Worm (Caenorhabditis elegans) whole organism, L1 larva: ENCODE data around the gene micu-1.
A peak's percentile ranks its signal among the peaks of the same experiment; 100 is the strongest.
"Not testable (repeated sequence)": the region's sequence is repeated elsewhere in the genome, so short reads cannot be mapped to it uniquely, and the experiment has no call there.

Source experiments
- C04F5.9 ChIP-seq: sonication (generic microtip); optimal IDR thresholded peaks from 2 replicates; lab custom pipeline; 2016; ENCODE audit warnings: missing genetic modification characterization, missing compliant biosample characterization
- C16A3.4 ChIP-seq: fragments of 150-350 bp; optimal IDR thresholded peaks from 2 replicates; lab custom pipeline; 2014; ENCODE audit warnings: missing biosample characterization, missing genetic modification characterization
- blmp-1 ChIP-seq: fragments of 150-350 bp; optimal IDR thresholded peaks from 2 replicates; lab custom pipeline; 2014; ENCODE audit warnings: missing biosample characterization, missing genetic modification characterization
- ceh-88 ChIP-seq: fragments of 200-800 bp; sonication (Bioruptor generic); IDR thresholded peaks from 2 replicates; pipeline ENCODE4 v1.3.6; 2022; ENCODE audit warnings: missing genetic modification characterization, missing compliant biosample characterization
- ceh-90 ChIP-seq: sonication (generic microtip); optimal IDR thresholded peaks from 2 replicates; lab custom pipeline; 2016; ENCODE audit warnings: missing genetic modification characterization, missing compliant biosample characterization
- efl-1 ChIP-seq, 4 experiments: fragments of 150-350 bp; optimal IDR thresholded peaks in 3 of 4; peaks in 1 of 4; 1 replicate in 1 of 4; 2 replicates in 3 of 4; lab custom pipeline; 2014; ENCODE audit warnings: missing biosample characterization in 2 of 4, missing genetic modification characterization in 2 of 4, missing genetic modification reagents in 2 of 4
- elt-2 ChIP-seq: sonication (generic microtip); optimal IDR thresholded peaks from 2 replicates; lab custom pipeline; 2016; ENCODE audit warnings: missing genetic modification characterization, mild to moderate bottlenecking, inconsistent platforms, missing compliant biosample characterization, missing genetic modification reagents
- ets-5 ChIP-seq: fragments of 200-800 bp; sonication (Bioruptor generic); IDR thresholded peaks from 2 replicates; pipeline ENCODE4 v1.3.6; 2022; ENCODE audit warnings: missing genetic modification characterization, missing compliant biosample characterization
- grh-1 ChIP-seq: fragments of 200-800 bp; sonication (Bioruptor generic); IDR thresholded peaks from 2 replicates; pipeline ENCODE4 v1.3.6; 2022; ENCODE audit warnings: missing genetic modification reagents, missing genetic modification characterization, missing compliant biosample characterization
- hlh-17 ChIP-seq: fragments of 200-800 bp; sonication (Bioruptor generic); optimal IDR thresholded peaks from 2 replicates; lab custom pipeline; 2018; ENCODE audit warnings: missing genetic modification characterization, mild to moderate bottlenecking, missing compliant biosample characterization, moderate library complexity, borderline replicate concordance
- isw-1 ChIP-seq: fragments of 200-800 bp; sonication (Bioruptor generic); IDR thresholded peaks from 2 replicates; pipeline ENCODE4 v1.3.6; 2022; ENCODE audit warnings: missing genetic modification characterization, missing compliant biosample characterization
- lin-35 ChIP-seq, 2 experiments: fragments of 150-350 bp; optimal IDR thresholded peaks; 2 replicates each; lab custom pipeline; 2014; ENCODE audit warnings: missing biosample characterization in 2 of 2, missing genetic modification characterization in 2 of 2, missing genetic modification reagents in 2 of 2
- lir-3 ChIP-seq: sonication (generic microtip); optimal IDR thresholded peaks from 2 replicates; lab custom pipeline; 2016; ENCODE audit warnings: mild to moderate bottlenecking, missing genetic modification characterization, moderate library complexity, missing compliant biosample characterization; ENCODE audit not compliant: poor library complexity
- lsy-2 ChIP-seq, 2 experiments: fragments of 150-350 bp; optimal IDR thresholded peaks; 2 replicates each; lab custom pipeline; 2014; ENCODE audit warnings: missing biosample characterization in 2 of 2, missing genetic modification characterization in 2 of 2
- mdl-1 ChIP-seq, 2 experiments: fragments of 150-350 bp; optimal IDR thresholded peaks; 2 replicates each; lab custom pipeline; 2014 to 2017; ENCODE audit warnings: missing biosample characterization in 2 of 2, missing genetic modification characterization in 2 of 2, inconsistent platforms in 1 of 2
- nhr-19 ChIP-seq: fragments of 200-800 bp; sonication (Bioruptor generic); conservative IDR thresholded peaks from 2 replicates; pipeline ENCODE4 v1.3.6; 2022; ENCODE audit warnings: missing genetic modification characterization, missing compliant biosample characterization
- nhr-20 ChIP-seq: sonication (generic microtip); optimal IDR thresholded peaks from 2 replicates; lab custom pipeline; 2016; ENCODE audit warnings: mild to moderate bottlenecking, missing genetic modification characterization, missing compliant biosample characterization
- nhr-47 ChIP-seq: sonication (generic microtip); optimal IDR thresholded peaks from 2 replicates; lab custom pipeline; 2016; ENCODE audit warnings: mild to moderate bottlenecking, missing genetic modification characterization, moderate library complexity, missing compliant biosample characterization
- nhr-71 ChIP-seq: sonication (generic microtip); optimal IDR thresholded peaks from 2 replicates; lab custom pipeline; 2016; ENCODE audit warnings: mild to moderate bottlenecking, missing genetic modification characterization, moderate library complexity, missing compliant biosample characterization
- nhr-76 ChIP-seq: sonication (generic microtip); optimal IDR thresholded peaks from 2 replicates; lab custom pipeline; 2017; ENCODE audit warnings: missing biosample characterization, missing genetic modification characterization
- nhr-85 ChIP-seq: sonication (generic microtip); peaks from one replicate; lab custom pipeline; 2016; ENCODE audit warnings: missing genetic modification characterization, inconsistent platforms, missing compliant biosample characterization
- pag-3 ChIP-seq: sonication (generic microtip); optimal IDR thresholded peaks from 2 replicates; lab custom pipeline; 2017; ENCODE audit warnings: missing genetic modification characterization, mild to moderate bottlenecking, missing compliant biosample characterization, antibody characterized with exemption, borderline replicate concordance; ENCODE audit not compliant: insufficient read depth
- pqm-1 ChIP-seq: sonication (generic microtip); optimal IDR thresholded peaks from 3 replicates; lab custom pipeline; 2017; ENCODE audit warnings: missing biosample characterization, missing genetic modification characterization
- rnt-1 ChIP-seq: sonication (generic microtip); optimal IDR thresholded peaks from 2 replicates; lab custom pipeline; 2016; ENCODE audit warnings: mild to moderate bottlenecking, missing genetic modification characterization, moderate library complexity, missing compliant biosample characterization
- skn-1 ChIP-seq: fragments of 150-350 bp; optimal IDR thresholded peaks from 2 replicates; lab custom pipeline; 2014; ENCODE audit warnings: missing biosample characterization, missing genetic modification characterization
- snu-23 ChIP-seq: sonication (generic microtip); optimal IDR thresholded peaks from 2 replicates; lab custom pipeline; 2016; ENCODE audit warnings: missing genetic modification characterization, missing compliant biosample characterization
- sup-37 ChIP-seq: fragments of 200-800 bp; sonication (Bioruptor generic); optimal IDR thresholded peaks from 2 replicates; lab custom pipeline; 2018; ENCODE audit warnings: mild to moderate bottlenecking, missing genetic modification characterization, missing compliant biosample characterization
- tlp-1 ChIP-seq: fragments of 150-350 bp; optimal IDR thresholded peaks from 2 replicates; lab custom pipeline; 2014; ENCODE audit warnings: missing biosample characterization, missing genetic modification characterization
- unc-130 ChIP-seq: fragments of 150-350 bp; optimal IDR thresholded peaks from 2 replicates; lab custom pipeline; 2017; ENCODE audit warnings: missing biosample characterization, missing genetic modification characterization, inconsistent platforms
- unc-86 ChIP-seq: sonication (generic microtip); optimal IDR thresholded peaks from 2 replicates; lab custom pipeline; 2016; ENCODE audit warnings: missing genetic modification characterization, missing compliant biosample characterization
- unc-98 ChIP-seq: fragments of 200-800 bp; sonication (Bioruptor generic); IDR thresholded peaks from 2 replicates; pipeline ENCODE4 v1.3.6; 2022; ENCODE audit warnings: missing genetic modification characterization, missing compliant biosample characterization
- xbp-1 ChIP-seq: sonication (generic microtip); optimal IDR thresholded peaks from 2 replicates; lab custom pipeline; 2016; ENCODE audit warnings: missing genetic modification characterization, missing compliant biosample characterization
- ztf-4 ChIP-seq: fragments of 150-350 bp; optimal IDR thresholded peaks from 2 replicates; lab custom pipeline; 2014; ENCODE audit warnings: missing biosample characterization, missing genetic modification characterization

micu-1 gene

ce11 chrIV:13253841-13254240 lies 43.9 kb upstream of the micu-1 start, which contains the start of gene ttr-45:
TSS of gene ttr-45 (plus strand) at chrIV:13254225.
- TF ChIP-seq C16A3.4 (peak; percentile 24), hlh-17 (GFP tag; lab: Kevin White, UChicago) (no peak), ceh-88 (no peak), pag-3 (tag; lab: Kevin White, UChicago) (peak; percentile 82), nhr-20 (tag; lab: Kevin White, UChicago) (peak; percentile 92), nhr-19 (GFP tag; lab: Robert Waterston, UW) (peak; percentile 65), lin-35 (GFP tag; optimal IDR thresholded peaks at IDR 0.05; lab: Kevin White, UChicago) (peak in 1 of 2 experiments; percentile 49), pqm-1 (tag; lab: Kevin White, UChicago) (peak; percentile 66), lir-3 (tag; lab: Kevin White, UChicago) (no peak), snu-23 (peak; percentile 19), mdl-1 (tag; optimal IDR thresholded peaks at IDR 0.05; lab: Kevin White, UChicago) (peak in 1 of 2 experiments; percentile 24), rnt-1 (tag; lab: Kevin White, UChicago) (peak; percentile 68), elt-2 (peak; percentile 94), nhr-71 (peak; percentile 74), lsy-2 (tag; optimal IDR thresholded peaks at IDR 0.05; lab: Kevin White, UChicago) (peak; percentile 25 to 58), grh-1 (no peak), unc-130 (tag; lab: Kevin White, UChicago) (peak; percentile 64), C04F5.9 (tag; lab: Kevin White, UChicago) (no peak), tlp-1 (tag; lab: Kevin White, UChicago) (no peak)

- TF ChIP-seq blmp-1 (tag; lab: Kevin White, UChicago) (peak; percentile 4), xbp-1 (tag; lab: Kevin White, UChicago) (no peak)
These were observed 41.8 kb upstream of the micu-1 start, which contains the start of gene bus-12 for ce11 chrIV:13255886-13256285. TSS of gene bus-12 (plus strand) at chrIV:13256186.

ce11 chrIV:13258872-13259271 lies 38.9 kb upstream of the micu-1 start, which contains the start of gene JC8.16:
TSS of gene JC8.16 (plus strand) at chrIV:13259172.
- TF ChIP-seq nhr-76 (tag; lab: Kevin White, UChicago), result no peak
- TF ChIP-seq efl-1 (optimal IDR thresholded peaks at IDR 0.05; lab: Kevin White, UChicago), result no peak
- peak in 1 of 2 experiments; percentile 88 for TF ChIP-seq efl-1 (GFP tag; optimal IDR thresholded peaks at IDR 0.05 in 1 of 2; lab: Kevin White, UChicago)

- no peak for TF ChIP-seq efl-1 (optimal IDR thresholded peaks at IDR 0.05; lab: Kevin White, UChicago)
- no peak for TF ChIP-seq efl-1 (GFP tag; optimal IDR thresholded peaks at IDR 0.05 in 1 of 2; lab: Kevin White, UChicago)
- 0 out of 2 replicates have a peak, but pooled peaks have one; percentile 38 for TF ChIP-seq ets-5 (GFP tag; lab: Robert Waterston, UW)
These were observed 35.9 kb upstream of the micu-1 start for ce11 chrIV:13261778-13262177.

- TF ChIP-seq nhr-85 (tag; lab: Kevin White, UChicago) (peak; percentile 15), nhr-71 (peak; percentile 25), unc-98 (GFP tag; lab: Robert Waterston, UW) (peak; percentile 53; the same call in 1 of the 2 replicates), ceh-90 (tag; lab: Kevin White, UChicago) (peak; percentile 23), isw-1 (GFP tag; lab: Robert Waterston, UW) (peak; percentile 9; the same call in 1 of the 2 replicates), efl-1 (optimal IDR thresholded peaks at IDR 0.05; lab: Kevin White, UChicago) (peak in 1 of 2 experiments; percentile 10)
- not testable (repeated sequence) for TF ChIP-seq efl-1 (GFP tag; optimal IDR thresholded peaks at IDR 0.05 in 1 of 2; lab: Kevin White, UChicago)
These were observed 34.9 kb upstream of the micu-1 start for ce11 chrIV:13262849-13263248.

ce11 chrIV:13268385-13268784 lies 29.3 kb upstream of the micu-1 start:
- TF ChIP-seq nhr-85 (tag; lab: Kevin White, UChicago) (no peak), tlp-1 (tag; lab: Kevin White, UChicago) (no peak), nhr-47 (tag; lab: Kevin White, UChicago) (no peak), sup-37 (GFP tag; lab: Kevin White, UChicago) (no peak), ztf-4 (tag; lab: Kevin White, UChicago) (no peak), skn-1 (tag; lab: Kevin White, UChicago) (no peak), unc-86 (tag; lab: Kevin White, UChicago) (no peak), C04F5.9 (tag; lab: Kevin White, UChicago) (no peak)
